Worm (Caenorhabditis elegans) whole organism, L1 larva: Measurements from ENCODE around the gene Y66D12A.19.

Experiments used
- efl-1 ChIP-seq, 4 experiments: fragments of 150-350 bp; optimal IDR thresholded peaks in 3 of 4; peaks in 1 of 4; 1 replicate in 1 of 4; 2 replicates in 3 of 4; lab custom pipeline; 2014; ENCODE audit warnings: missing biosample characterization in 2 of 4, missing genetic modification characterization in 2 of 4, missing genetic modification reagents in 2 of 4
- grh-1 ChIP-seq: fragments of 200-800 bp; sonication (Bioruptor generic); IDR thresholded peaks from 2 replicates; pipeline ENCODE4 v1.3.6; 2022; ENCODE audit warnings: missing genetic modification reagents, missing genetic modification characterization, missing compliant biosample characterization
- lin-13 ChIP-seq: fragments of 150-350 bp; optimal IDR thresholded peaks from 2 replicates; lab custom pipeline; 2014; ENCODE audit warnings: missing biosample characterization, missing genetic modification reagents, missing genetic modification characterization
- lin-39 ChIP-seq: fragments of 150-350 bp; optimal IDR thresholded peaks from 2 replicates; lab custom pipeline; 2014; ENCODE audit warnings: missing biosample characterization, missing genetic modification reagents, missing genetic modification characterization
- snpc-4 ChIP-seq: fragments of 150-350 bp; optimal IDR thresholded peaks from 2 replicates; lab custom pipeline; 2014; ENCODE audit warnings: missing biosample characterization, missing genetic modification characterization

DNA sequence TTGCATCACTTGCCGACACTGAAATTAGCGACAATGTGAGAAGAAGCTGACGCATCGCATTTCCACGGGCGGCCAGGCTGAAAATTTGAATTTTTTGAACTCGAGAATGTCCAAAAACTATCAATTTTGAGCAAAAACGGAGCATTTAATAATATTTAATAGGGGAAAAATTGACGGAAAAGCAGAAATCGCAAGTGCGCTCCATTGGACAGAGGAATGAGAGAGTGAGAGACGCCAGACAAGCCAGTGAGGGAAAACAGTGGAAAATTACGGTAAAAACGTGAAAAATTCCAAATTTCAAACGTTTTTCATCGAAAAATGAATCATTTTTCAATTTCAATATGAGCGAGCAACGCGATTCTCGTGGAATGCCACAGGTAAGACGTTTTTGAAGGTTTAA, 3.7 kb upstream of the Y66D12A.19 start, which contains the start of the genes Y66D12A.21 and spe-6:
- TF ChIP-seq grh-1 (GFP tag; lab: Robert Waterston, UW) (no peak), efl-1 (optimal IDR thresholded peaks at IDR 0.05; lab: Kevin White, UChicago) (peak; percentile 57 to 70), efl-1 (GFP tag; optimal IDR thresholded peaks at IDR 0.05 in 1 of 2; lab: Kevin White, UChicago) (peak; percentile 54 to 91), snpc-4 (tag; lab: Kevin White, UChicago) (no peak), lin-13 (GFP tag; lab: Kevin White, UChicago) (no peak), lin-39 (no peak)
